Worm (Caenorhabditis elegans) whole organism, early embryonic: Measurements from ENCODE around the gene F32D1.11.

ENCODE experiments used
- B0310.2 ChIP-seq: sonication (generic microtip); optimal IDR thresholded peaks from 2 replicates; lab custom pipeline; 2016; ENCODE audit warnings: mild to moderate bottlenecking, missing genetic modification characterization, missing compliant biosample characterization
- F13C5.2 ChIP-seq: sonication (generic microtip); optimal IDR thresholded peaks from 2 replicates; lab custom pipeline; 2017; ENCODE audit warnings: mild to moderate bottlenecking, missing genetic modification characterization, inconsistent platforms, missing compliant biosample characterization
- aly-1 ChIP-seq: sonication (generic microtip); optimal IDR thresholded peaks from 2 replicates; lab custom pipeline; 2016; ENCODE audit warnings: missing genetic modification characterization, missing compliant biosample characterization
- ama-1 ChIP-seq: fragments of 150-350 bp; optimal IDR thresholded peaks from 2 replicates; lab custom pipeline; 2014
- ceh-13 ChIP-seq: fragments of 200-800 bp; sonication (Bioruptor generic); optimal IDR thresholded peaks from 2 replicates; lab custom pipeline; 2018; ENCODE audit warnings: mild to moderate bottlenecking, missing genetic modification characterization, missing compliant biosample characterization
- ceh-36 ChIP-seq: sonication (generic microtip); optimal IDR thresholded peaks from 2 replicates; lab custom pipeline; 2016; ENCODE audit warnings: missing genetic modification characterization, inconsistent platforms, missing compliant biosample characterization
- ets-7 ChIP-seq: sonication (generic microtip); optimal IDR thresholded peaks from 2 replicates; lab custom pipeline; 2016; ENCODE audit warnings: missing genotype, missing genetic modification characterization, missing compliant biosample characterization
- flt-1 ChIP-seq: fragments of 200-800 bp; sonication (Bioruptor generic); IDR thresholded peaks from 2 replicates; pipeline ENCODE4 v1.3.6; 2022; ENCODE audit warnings: missing genetic modification characterization, missing compliant biosample characterization
- hmbx-1 ChIP-seq: sonication (generic microtip); optimal IDR thresholded peaks from 2 replicates; lab custom pipeline; 2016; ENCODE audit warnings: mild to moderate bottlenecking, missing genetic modification characterization, missing compliant biosample characterization
- hmg-4 ChIP-seq: fragments of 200-800 bp; sonication (Bioruptor generic); optimal IDR thresholded peaks from 2 replicates; lab custom pipeline; 2018; ENCODE audit warnings: mild to moderate bottlenecking, missing genetic modification characterization, missing compliant biosample characterization
- hnd-1 ChIP-seq: sonication (generic microtip); optimal IDR thresholded peaks from 2 replicates; lab custom pipeline; 2016; ENCODE audit warnings: missing genetic modification characterization, missing compliant biosample characterization
- pes-1 ChIP-seq: fragments of 200-800 bp; sonication (Bioruptor generic); IDR thresholded peaks from 2 replicates; pipeline ENCODE4 v1.3.6; 2022; ENCODE audit warnings: missing genetic modification reagents, missing genetic modification characterization, missing compliant biosample characterization
- scrt-1 ChIP-seq: fragments of 200-800 bp; sonication (Bioruptor generic); IDR thresholded peaks from 2 replicates; pipeline ENCODE4 v1.3.6; 2022; ENCODE audit warnings: missing genetic modification characterization, missing compliant biosample characterization
- sea-1 ChIP-seq: fragments of 200-800 bp; sonication (Bioruptor generic); conservative IDR thresholded peaks from 2 replicates; pipeline ENCODE4 v1.3.6; 2022; ENCODE audit warnings: missing genetic modification characterization, missing compliant biosample characterization
- tbx-11 ChIP-seq: fragments of 200-800 bp; sonication (Bioruptor generic); IDR thresholded peaks from 2 replicates; pipeline ENCODE4 v1.3.6; 2022; ENCODE audit warnings: missing genetic modification characterization, missing compliant biosample characterization
- tbx-37 ChIP-seq: fragments of 200-800 bp; sonication (Bioruptor generic); conservative IDR thresholded peaks from 2 replicates; pipeline ENCODE4 v1.3.6; 2022; ENCODE audit warnings: missing genetic modification reagents, missing genetic modification characterization, missing compliant biosample characterization
- tra-4 ChIP-seq: sonication (generic microtip); optimal IDR thresholded peaks from 2 replicates; lab custom pipeline; 2017; ENCODE audit warnings: missing genetic modification characterization, missing compliant biosample characterization

The F32D1.11 gene

DNA sequence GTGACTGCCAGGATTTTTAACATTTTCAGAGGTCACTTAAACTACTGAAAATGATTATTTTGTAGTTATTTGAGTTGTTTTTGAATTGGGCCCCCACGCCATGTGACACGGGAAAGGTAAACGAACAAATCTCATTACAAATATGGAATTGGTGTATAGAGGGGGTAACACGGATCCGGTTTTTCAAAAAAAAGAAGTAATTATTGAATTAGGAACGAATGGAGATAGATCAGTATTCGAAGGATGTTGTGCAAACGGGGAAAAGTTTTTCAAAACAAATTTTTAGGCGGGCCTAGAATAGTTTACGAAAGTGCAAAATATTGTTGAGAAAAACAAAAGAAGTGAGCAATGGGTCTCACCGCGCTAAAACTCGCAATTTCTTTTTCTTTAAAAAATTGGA is at the start of gene F32D1.11:
Gene F32D1.11, minus strand, starts transcription at position 101 of the 400 bp plus-strand sequence.
- TF ChIP-seq ets-7 (tag; lab: Kevin White, UChicago) (no peak), flt-1 (GFP tag; lab: Robert Waterston, UW) (no peak), aly-1 (tag; lab: Kevin White, UChicago) (no peak), ceh-36 (tag; lab: Kevin White, UChicago) (no peak), tbx-37 (GFP tag; lab: Robert Waterston, UW) (no peak)

DNA sequence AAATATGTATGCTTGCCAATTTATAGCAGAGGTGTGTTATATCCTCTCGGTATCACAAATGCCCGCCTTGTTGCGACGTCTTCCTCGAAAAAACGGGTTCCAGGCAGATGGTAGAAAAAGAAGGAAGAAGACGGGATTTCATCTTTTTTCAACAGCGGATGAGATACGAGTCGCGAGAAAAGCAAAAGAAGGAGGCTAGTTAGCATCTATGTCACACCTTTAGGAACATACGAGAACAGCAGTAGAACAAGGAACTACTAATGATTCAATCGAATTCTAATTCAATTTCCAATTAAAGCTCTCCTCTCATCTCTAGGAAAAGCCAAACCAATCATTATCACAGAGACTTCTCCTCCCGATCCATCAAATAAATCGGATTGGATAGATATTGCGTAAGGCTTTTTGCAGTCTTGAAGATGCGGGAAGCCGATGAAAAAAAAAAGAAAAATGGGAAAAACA is 48.3 kb upstream of the F32D1.11 start, which contains the start of gene grl-5:
Gene grl-5, minus strand, starts transcription at position 51 of the 459 bp plus-strand sequence.
- no peak for TF ChIP-seq B0310.2 (tag; lab: Kevin White, UChicago)
- TF ChIP-seq F13C5.2 (tag; lab: Kevin White, UChicago): no peak
- TF ChIP-seq tra-4: no peak
- TF ChIP-seq ceh-36 (tag; lab: Kevin White, UChicago): no peak
- TF ChIP-seq scrt-1 (GFP tag; lab: Robert Waterston, UW): no peak
- TF ChIP-seq ama-1 (lab: Kevin White, UChicago): no peak
- TF ChIP-seq ets-7 (tag; lab: Kevin White, UChicago): no peak
- TF ChIP-seq pes-1 (GFP tag; lab: Robert Waterston, UW): no peak
- no peak for TF ChIP-seq hnd-1
- no peak for TF ChIP-seq tbx-37 (GFP tag; lab: Robert Waterston, UW)
- TF ChIP-seq aly-1 (tag; lab: Kevin White, UChicago): no peak
- no peak for TF ChIP-seq flt-1 (GFP tag; lab: Robert Waterston, UW)
- no peak for TF ChIP-seq tbx-11

DNA sequence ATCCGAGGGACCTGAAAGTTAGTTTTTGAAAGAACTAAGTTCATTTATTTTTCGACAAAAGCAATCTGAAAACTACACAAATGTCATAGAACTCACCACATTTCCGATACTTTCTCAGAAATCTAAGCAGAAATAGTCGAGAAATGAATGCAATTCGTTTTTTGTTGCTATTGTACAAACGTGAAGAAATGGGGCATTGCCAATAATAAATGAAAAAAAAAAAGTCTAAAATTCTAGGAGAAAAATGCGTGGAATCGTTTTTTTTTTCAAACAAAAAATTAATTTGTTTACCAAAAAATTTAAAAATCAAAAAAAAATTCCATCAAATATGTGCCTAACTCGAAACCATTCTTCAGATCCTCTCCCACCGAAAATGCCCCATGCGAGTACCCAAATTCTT is 45.4 kb upstream of the F32D1.11 start, which contains the start of gene Y47D7A.17:
Gene Y47D7A.17, minus strand, starts transcription at position 101 of the 400 bp plus-strand sequence.
- TF ChIP-seq tbx-37 (GFP tag; lab: Robert Waterston, UW) (no peak), ceh-36 (tag; lab: Kevin White, UChicago) (no peak), tbx-11 (no peak), sea-1 (GFP tag; lab: Robert Waterston, UW) (no peak), aly-1 (tag; lab: Kevin White, UChicago) (no peak), pes-1 (GFP tag; lab: Robert Waterston, UW) (no peak), ama-1 (lab: Kevin White, UChicago) (no peak), tra-4 (no peak), hmg-4 (no peak), hnd-1 (no peak)

DNA sequence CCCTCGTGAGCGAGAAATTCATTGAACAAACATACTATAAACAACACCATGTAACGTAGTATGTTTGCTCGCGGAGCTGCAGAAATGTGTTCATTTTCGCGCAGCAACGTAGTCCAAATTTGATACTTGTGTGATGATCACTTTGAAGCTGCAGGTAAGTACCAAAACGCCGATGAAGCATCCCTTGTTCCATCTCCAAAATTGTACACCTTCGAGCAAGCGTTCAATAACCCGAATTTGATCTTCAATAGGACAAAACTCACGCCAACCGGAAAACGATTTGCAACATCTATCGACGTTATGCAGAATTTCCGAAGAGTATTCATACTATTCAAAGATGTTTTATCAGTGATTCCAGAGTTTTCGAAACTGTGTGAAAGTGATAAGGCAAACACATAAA is 44.3 kb upstream of the F32D1.11 start, which contains the start of gene Y47D7A.3:
Gene Y47D7A.3, plus strand, starts transcription at position 301 of the 400 bp plus-strand sequence.
- TF ChIP-seq tbx-37 (GFP tag; lab: Robert Waterston, UW): no peak

DNA sequence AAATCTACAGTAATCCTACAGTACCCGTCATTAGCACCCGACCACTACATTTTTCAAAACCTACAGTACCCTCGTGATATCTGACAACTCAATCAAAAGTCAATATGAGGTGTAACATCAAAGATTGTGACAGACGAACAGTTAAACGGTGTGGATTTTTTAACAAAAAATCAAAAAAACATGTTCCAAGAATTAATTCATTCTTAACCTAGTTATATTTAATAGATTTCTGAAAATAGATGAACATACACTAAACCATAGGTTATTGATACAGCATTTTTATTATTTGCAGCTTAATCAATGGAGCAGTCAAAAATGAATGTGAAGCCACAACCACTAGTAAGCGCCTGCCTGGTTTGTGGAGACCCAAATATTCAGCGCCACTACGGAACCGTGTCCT is 41.2 kb upstream of the F32D1.11 start, which contains the start of gene nhr-118:
Gene nhr-118, plus strand, starts transcription at position 301 of the 400 bp plus-strand sequence.
- TF ChIP-seq pes-1 (GFP tag; lab: Robert Waterston, UW) (no peak), tbx-37 (GFP tag; lab: Robert Waterston, UW) (no peak), tbx-11 (no peak), flt-1 (GFP tag; lab: Robert Waterston, UW) (no peak), tra-4 (no peak)

DNA sequence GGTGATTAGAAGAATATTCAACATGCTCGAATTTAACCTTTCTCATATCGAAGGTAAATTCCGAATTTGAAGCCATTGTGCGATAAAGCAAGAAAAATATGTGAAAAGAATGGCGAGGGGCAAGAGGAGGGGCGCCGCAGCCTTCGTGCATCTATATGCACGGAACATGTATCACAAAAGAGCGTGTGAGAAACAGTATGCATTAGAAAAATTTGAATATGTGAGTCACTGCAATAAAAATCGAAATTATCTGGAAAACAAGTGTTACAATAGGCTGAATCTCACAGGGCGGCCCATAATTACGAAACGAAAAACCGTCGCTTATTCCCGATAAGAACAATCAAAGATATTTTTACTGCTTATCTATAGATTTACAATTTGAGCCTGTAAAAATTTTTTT is 35.5 kb upstream of the F32D1.11 start, which contains the start of gene F13A2.5:
Gene F13A2.5, minus strand, starts transcription at position 101 of the 400 bp plus-strand sequence.
- no peak for TF ChIP-seq aly-1 (tag; lab: Kevin White, UChicago)
- no peak for TF ChIP-seq tbx-11
- no peak for TF ChIP-seq sea-1 (GFP tag; lab: Robert Waterston, UW)
- no peak for TF ChIP-seq hmbx-1 (tag; lab: Kevin White, UChicago)

DNA sequence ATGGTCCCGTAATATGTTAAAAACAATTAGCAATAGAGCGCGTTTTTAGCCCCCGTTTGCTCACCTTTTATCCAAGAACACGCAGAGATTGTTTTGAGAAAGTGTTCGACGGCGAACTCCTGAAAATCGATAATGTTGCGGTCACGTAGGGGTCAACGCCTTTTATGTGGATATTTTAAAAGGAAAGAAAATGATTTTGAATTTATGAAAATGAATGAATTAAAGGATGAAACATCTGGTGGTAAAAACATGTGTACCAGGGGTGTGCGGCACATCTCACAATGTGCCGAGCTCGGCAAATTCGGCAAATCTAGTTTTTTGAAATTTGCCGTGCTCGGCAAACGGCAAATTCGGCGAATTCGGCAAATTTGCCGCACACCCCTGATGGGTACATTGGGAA is 33.8 kb upstream of the F32D1.11 start, which contains the start of gene F13A2.4:
Gene F13A2.4, minus strand, starts transcription at position 101 of the 400 bp plus-strand sequence.
- TF ChIP-seq B0310.2 (tag; lab: Kevin White, UChicago) (no peak), hmbx-1 (tag; lab: Kevin White, UChicago) (no peak), ama-1 (lab: Kevin White, UChicago) (no peak), F13C5.2 (tag; lab: Kevin White, UChicago) (no peak), sea-1 (GFP tag; lab: Robert Waterston, UW) (no peak), ceh-36 (tag; lab: Kevin White, UChicago) (no peak), tbx-37 (GFP tag; lab: Robert Waterston, UW) (no peak), pes-1 (GFP tag; lab: Robert Waterston, UW) (no peak), tbx-11 (no peak), hnd-1 (no peak), scrt-1 (GFP tag; lab: Robert Waterston, UW) (no peak), tra-4 (no peak), ceh-13 (GFP tag; lab: Kevin White, UChicago) (no peak), hmg-4 (no peak), flt-1 (GFP tag; lab: Robert Waterston, UW) (no peak), ets-7 (tag; lab: Kevin White, UChicago) (no peak), aly-1 (tag; lab: Kevin White, UChicago) (no peak)

DNA sequence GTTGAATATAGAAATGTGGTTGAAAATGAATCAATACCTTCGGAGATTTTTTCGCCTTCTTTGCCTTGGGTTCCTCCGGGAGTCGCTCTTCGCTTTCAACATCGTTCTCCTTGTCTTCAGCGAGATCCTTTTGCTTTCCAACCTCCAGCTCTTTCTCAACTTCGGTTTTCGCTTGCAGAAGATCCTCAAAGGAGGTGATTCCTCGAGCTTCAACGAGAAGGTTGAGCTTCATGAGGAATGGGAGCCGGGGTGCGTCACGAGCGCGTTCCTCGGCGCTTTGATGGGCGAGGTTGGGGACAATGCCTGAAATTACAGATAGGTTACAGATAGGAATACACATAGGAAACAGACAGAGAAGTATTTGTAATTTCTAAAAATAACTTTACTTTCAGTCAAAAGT is 32.5 kb upstream of the F32D1.11 start:
- TF ChIP-seq F13C5.2 (tag; lab: Kevin White, UChicago): no peak
- no peak for TF ChIP-seq flt-1 (GFP tag; lab: Robert Waterston, UW)
